Worm (Caenorhabditis elegans) whole organism, late embryonic: Measurements from ENCODE around the gene K12H6.2.

Source experiments
- C08G9.2 ChIP-seq: sonication (generic microtip); optimal IDR thresholded peaks from 2 replicates; lab custom pipeline; 2016; ENCODE audit warnings: mild to moderate bottlenecking, missing genetic modification characterization, moderate library complexity, missing compliant biosample characterization
- T23F11.4 ChIP-seq: fragments of 200-800 bp; sonication (Bioruptor generic); optimal IDR thresholded peaks from 2 replicates; lab custom pipeline; 2018; ENCODE audit warnings: mild to moderate bottlenecking, missing genetic modification characterization, missing compliant biosample characterization
- ama-1 ChIP-seq: fragments of 150-350 bp; optimal IDR thresholded peaks from 2 replicates; lab custom pipeline; 2014
- ceh-18 ChIP-seq: sonication (generic microtip); optimal IDR thresholded peaks from 2 replicates; lab custom pipeline; 2016; ENCODE audit warnings: missing genetic modification characterization, missing compliant biosample characterization
- pha-4 ChIP-seq: fragments of 150-350 bp; optimal IDR thresholded peaks from 2 replicates; lab custom pipeline; 2018; ENCODE audit warnings: missing biosample characterization, missing genetic modification reagents, missing genetic modification characterization
- pros-1 ChIP-seq: fragments of 150-350 bp; optimal IDR thresholded peaks from 2 replicates; lab custom pipeline; 2014; ENCODE audit warnings: missing biosample characterization, missing genetic modification reagents, missing genetic modification characterization
- rnt-1 ChIP-seq: sonication (generic microtip); optimal IDR thresholded peaks from 2 replicates; lab custom pipeline; 2016; ENCODE audit warnings: missing genetic modification characterization, missing compliant biosample characterization
- syd-9 ChIP-seq: sonication (generic microtip); optimal IDR thresholded peaks from 2 replicates; lab custom pipeline; 2016; ENCODE audit warnings: mild to moderate bottlenecking, missing genetic modification characterization, moderate library complexity, missing compliant biosample characterization

- TF ChIP-seq T23F11.4: no peak
- TF ChIP-seq rnt-1 (tag; lab: Kevin White, UChicago): no peak
- no peak for TF ChIP-seq syd-9
- TF ChIP-seq ama-1: no peak
- no peak for TF ChIP-seq ceh-18 (tag; lab: Kevin White, UChicago)
- TF ChIP-seq pros-1 (tag; lab: Kevin White, UChicago): no peak
- TF ChIP-seq C08G9.2: no peak
- TF ChIP-seq pha-4 (tag; lab: Kevin White, UChicago): no peak
Measured at ce11 chrII:2824169-2824568, 8.8 kb upstream of the K12H6.2 start, which contains the start of the genes K12H6.4 and K12H6.9.
